Worm (Caenorhabditis elegans) whole organism, L1 larva: ENCODE results near the gene F45D3.4.

Experiments
- C04F5.9 ChIP-seq: sonication (generic microtip); optimal IDR thresholded peaks from 2 replicates; lab custom pipeline; 2016; ENCODE audit warnings: missing genetic modification characterization, missing compliant biosample characterization
- F16B12.6 ChIP-seq: fragments of 150-350 bp; optimal IDR thresholded peaks from 2 replicates; lab custom pipeline; 2014; ENCODE audit warnings: missing biosample characterization, missing genetic modification characterization
- alr-1 ChIP-seq: fragments of 200-800 bp; sonication (Bioruptor generic); optimal IDR thresholded peaks from 2 replicates; lab custom pipeline; 2018; ENCODE audit warnings: borderline replicate concordance, mild to moderate bottlenecking, missing genetic modification characterization, missing compliant biosample characterization
- ama-1 ChIP-seq: fragments of 150-350 bp; optimal IDR thresholded peaks from 2 replicates; lab custom pipeline; 2014
- blmp-1 ChIP-seq: fragments of 150-350 bp; optimal IDR thresholded peaks from 2 replicates; lab custom pipeline; 2014; ENCODE audit warnings: missing biosample characterization, missing genetic modification characterization
- ceh-8 ChIP-seq: fragments of 200-800 bp; sonication (Bioruptor generic); optimal IDR thresholded peaks from 2 replicates; lab custom pipeline; 2018; ENCODE audit warnings: mild to moderate bottlenecking, missing genetic modification characterization, moderate library complexity, missing compliant biosample characterization
- ceh-88 ChIP-seq: fragments of 200-800 bp; sonication (Bioruptor generic); IDR thresholded peaks from 2 replicates; pipeline ENCODE4 v1.3.6; 2022; ENCODE audit warnings: missing genetic modification characterization, missing compliant biosample characterization
- ceh-90 ChIP-seq: sonication (generic microtip); optimal IDR thresholded peaks from 2 replicates; lab custom pipeline; 2016; ENCODE audit warnings: missing genetic modification characterization, missing compliant biosample characterization
- ces-1 ChIP-seq: fragments of 150-350 bp; optimal IDR thresholded peaks from 2 replicates; lab custom pipeline; 2014; ENCODE audit warnings: missing biosample characterization, missing genetic modification reagents, missing genetic modification characterization
- efl-1 ChIP-seq, 4 experiments: fragments of 150-350 bp; optimal IDR thresholded peaks in 3 of 4; peaks in 1 of 4; 1 replicate in 1 of 4; 2 replicates in 3 of 4; lab custom pipeline; 2014; ENCODE audit warnings: missing biosample characterization in 2 of 4, missing genetic modification characterization in 2 of 4, missing genetic modification reagents in 2 of 4
- egl-13 ChIP-seq: sonication (generic microtip); optimal IDR thresholded peaks from 2 replicates; lab custom pipeline; 2016; ENCODE audit warnings: missing genotype, missing genetic modification reagents, missing genetic modification characterization, missing compliant biosample characterization
- elt-3 ChIP-seq, 6 experiments: fragments of 150-350 bp in 1 of 6; sonication (generic microtip); optimal IDR thresholded peaks; 2 replicates each; lab custom pipeline; 2017 to 2018; ENCODE audit warnings: missing biosample characterization in 6 of 6, missing genetic modification characterization in 6 of 6, inconsistent platforms in 1 of 6
- ets-5 ChIP-seq: fragments of 200-800 bp; sonication (Bioruptor generic); IDR thresholded peaks from 2 replicates; pipeline ENCODE4 v1.3.6; 2022; ENCODE audit warnings: missing genetic modification characterization, missing compliant biosample characterization
- fkh-4 ChIP-seq: sonication (generic microtip); optimal IDR thresholded peaks from 2 replicates; lab custom pipeline; 2016; ENCODE audit warnings: missing compliant biosample characterization, missing genetic modification characterization, borderline replicate concordance
- fkh-8 ChIP-seq: sonication (generic microtip); optimal IDR thresholded peaks from 2 replicates; lab custom pipeline; 2016; ENCODE audit warnings: mild to moderate bottlenecking, missing genetic modification characterization, missing compliant biosample characterization
- grh-1 ChIP-seq: fragments of 200-800 bp; sonication (Bioruptor generic); IDR thresholded peaks from 2 replicates; pipeline ENCODE4 v1.3.6; 2022; ENCODE audit warnings: missing genetic modification reagents, missing genetic modification characterization, missing compliant biosample characterization
- hlh-4 ChIP-seq: sonication (generic microtip); optimal IDR thresholded peaks from 2 replicates; lab custom pipeline; 2016; ENCODE audit warnings: mild to moderate bottlenecking, missing genetic modification characterization, missing compliant biosample characterization
- hpl-2 ChIP-seq: fragments of 150-350 bp; optimal IDR thresholded peaks from 2 replicates; lab custom pipeline; 2014; ENCODE audit warnings: missing biosample characterization, missing genetic modification reagents, missing genetic modification characterization
- isw-1 ChIP-seq: fragments of 200-800 bp; sonication (Bioruptor generic); IDR thresholded peaks from 2 replicates; pipeline ENCODE4 v1.3.6; 2022; ENCODE audit warnings: missing genetic modification characterization, missing compliant biosample characterization
- jun-1 ChIP-seq: fragments of 150-350 bp; optimal IDR thresholded peaks from 2 replicates; lab custom pipeline; 2014; ENCODE audit warnings: missing biosample characterization, missing genetic modification reagents, missing genetic modification characterization
- lin-13 ChIP-seq: fragments of 150-350 bp; optimal IDR thresholded peaks from 2 replicates; lab custom pipeline; 2014; ENCODE audit warnings: missing biosample characterization, missing genetic modification reagents, missing genetic modification characterization
- lin-14 ChIP-seq: fragments of 200-800 bp; sonication (Bioruptor generic); optimal IDR thresholded peaks from 2 replicates; lab custom pipeline; 2018; ENCODE audit warnings: mild to moderate bottlenecking, missing genetic modification characterization, moderate library complexity, missing compliant biosample characterization
- lin-15B ChIP-seq: fragments of 150-350 bp; sonication (generic microtip); optimal IDR thresholded peaks from 3 replicates; lab custom pipeline; 2014; ENCODE audit warnings: missing biosample characterization, missing genetic modification characterization
- lir-3 ChIP-seq: sonication (generic microtip); optimal IDR thresholded peaks from 2 replicates; lab custom pipeline; 2016; ENCODE audit warnings: mild to moderate bottlenecking, missing genetic modification characterization, moderate library complexity, missing compliant biosample characterization; ENCODE audit not compliant: poor library complexity
- nhr-11 ChIP-seq: fragments of 150-350 bp; optimal IDR thresholded peaks from 2 replicates; lab custom pipeline; 2014; ENCODE audit warnings: missing biosample characterization, missing genetic modification characterization
- nhr-19 ChIP-seq: fragments of 200-800 bp; sonication (Bioruptor generic); conservative IDR thresholded peaks from 2 replicates; pipeline ENCODE4 v1.3.6; 2022; ENCODE audit warnings: missing genetic modification characterization, missing compliant biosample characterization
- nhr-237 ChIP-seq: fragments of 150-350 bp; optimal IDR thresholded peaks from 2 replicates; lab custom pipeline; 2014; ENCODE audit warnings: missing biosample characterization, missing genetic modification characterization
- nhr-47 ChIP-seq: sonication (generic microtip); optimal IDR thresholded peaks from 2 replicates; lab custom pipeline; 2016; ENCODE audit warnings: mild to moderate bottlenecking, missing genetic modification characterization, moderate library complexity, missing compliant biosample characterization
- nhr-76 ChIP-seq: sonication (generic microtip); optimal IDR thresholded peaks from 2 replicates; lab custom pipeline; 2017; ENCODE audit warnings: missing biosample characterization, missing genetic modification characterization
- nhr-84 ChIP-seq: sonication (generic microtip); optimal IDR thresholded peaks from 2 replicates; lab custom pipeline; 2017; ENCODE audit warnings: missing biosample characterization, missing genetic modification characterization
- nhr-90 ChIP-seq: sonication (generic microtip); optimal IDR thresholded peaks from 2 replicates; lab custom pipeline; 2016; ENCODE audit warnings: mild to moderate bottlenecking, missing genetic modification characterization, missing compliant biosample characterization; ENCODE audit not compliant: poor library complexity
- pag-3 ChIP-seq: sonication (generic microtip); optimal IDR thresholded peaks from 2 replicates; lab custom pipeline; 2017; ENCODE audit warnings: missing genetic modification characterization, mild to moderate bottlenecking, missing compliant biosample characterization, antibody characterized with exemption, borderline replicate concordance; ENCODE audit not compliant: insufficient read depth
- pax-3 ChIP-seq: fragments of 200-800 bp; sonication (Bioruptor generic); optimal IDR thresholded peaks from 2 replicates; lab custom pipeline; 2018; ENCODE audit warnings: mild to moderate bottlenecking, missing genetic modification characterization, moderate library complexity, missing compliant biosample characterization
- skn-1 ChIP-seq: fragments of 150-350 bp; optimal IDR thresholded peaks from 2 replicates; lab custom pipeline; 2014; ENCODE audit warnings: missing biosample characterization, missing genetic modification characterization
- snpc-4 ChIP-seq: fragments of 150-350 bp; optimal IDR thresholded peaks from 2 replicates; lab custom pipeline; 2014; ENCODE audit warnings: missing biosample characterization, missing genetic modification characterization
- sptf-1 ChIP-seq: fragments of 150-350 bp; optimal IDR thresholded peaks from 2 replicates; lab custom pipeline; 2014; ENCODE audit warnings: missing biosample characterization, missing genetic modification characterization
- tlp-1 ChIP-seq: fragments of 150-350 bp; optimal IDR thresholded peaks from 2 replicates; lab custom pipeline; 2014; ENCODE audit warnings: missing biosample characterization, missing genetic modification characterization
- unc-130 ChIP-seq: fragments of 150-350 bp; optimal IDR thresholded peaks from 2 replicates; lab custom pipeline; 2017; ENCODE audit warnings: missing biosample characterization, missing genetic modification characterization, inconsistent platforms
- unc-62 ChIP-seq: fragments of 150-350 bp; optimal IDR thresholded peaks from 2 replicates; lab custom pipeline; 2014; ENCODE audit warnings: missing biosample characterization, missing genetic modification reagents, missing genetic modification characterization
- unc-98 ChIP-seq: fragments of 200-800 bp; sonication (Bioruptor generic); IDR thresholded peaks from 2 replicates; pipeline ENCODE4 v1.3.6; 2022; ENCODE audit warnings: missing genetic modification characterization, missing compliant biosample characterization
- vab-15 ChIP-seq: sonication (generic microtip); optimal IDR thresholded peaks from 2 replicates; lab custom pipeline; 2017; ENCODE audit warnings: missing genotype, mild to moderate bottlenecking, missing genetic modification characterization, missing compliant biosample characterization
- ztf-11 ChIP-seq, 2 experiments: sonication (generic microtip); optimal IDR thresholded peaks; 2 replicates each; lab custom pipeline; 2016 to 2017; ENCODE audit warnings: missing genetic modification characterization in 2 of 2, missing biosample characterization in 1 of 2, missing compliant biosample characterization in 1 of 2

F45D3.4 gene

ce11 chrV:12551638-12552478 lies 1.1 kb downstream of the F45D3.4 start (continued):
- TF ChIP-seq lin-13 (GFP tag; lab: Kevin White, UChicago) (no peak), egl-13 (no peak), nhr-90 (peak; percentile 49), pag-3 (tag; lab: Kevin White, UChicago) (no peak), nhr-47 (tag; lab: Kevin White, UChicago) (peak; percentile 31), nhr-19 (GFP tag; lab: Robert Waterston, UW) (peak; percentile 35), hlh-4 (tag; lab: Kevin White, UChicago) (no peak), nhr-11 (tag; lab: Kevin White, UChicago) (no peak), lir-3 (no peak), pax-3 (tag; lab: Kevin White, UChicago) (peak; percentile 55), fkh-4 (tag; lab: Kevin White, UChicago) (no peak), blmp-1 (peak; percentile 40), ceh-8 (GFP tag; lab: Kevin White, UChicago) (no peak), ama-1 (lab: Kevin White, UChicago) (peak; percentile 92), ets-5 (no peak), tlp-1 (tag; lab: Kevin White, UChicago) (no peak), nhr-237 (tag; lab: Kevin White, UChicago) (no peak), snpc-4 (tag; lab: Kevin White, UChicago) (no peak), nhr-76 (tag; lab: Kevin White, UChicago) (no peak), fkh-8 (tag; lab: Kevin White, UChicago) (no peak), grh-1 (GFP tag; lab: Robert Waterston, UW) (peak; percentile 63; the same call in 1 of the 2 replicates), F16B12.6 (tag; lab: Kevin White, UChicago) (no peak), ztf-11 (tag; optimal IDR thresholded peaks at IDR 0.05; lab: Kevin White, UChicago) (no peak), ces-1 (GFP tag; lab: Kevin White, UChicago) (no peak), hpl-2 (GFP tag; lab: Kevin White, UChicago) (no peak), unc-98 (GFP tag; lab: Robert Waterston, UW) (no peak), ceh-88 (GFP tag; lab: Robert Waterston, UW) (no peak), efl-1 (optimal IDR thresholded peaks at IDR 0.05; lab: Kevin White, UChicago) (no peak), efl-1 (GFP tag; optimal IDR thresholded peaks at IDR 0.05 in 1 of 2; lab: Kevin White, UChicago) (peak in 1 of 2 experiments; percentile 91), vab-15 (tag; lab: Kevin White, UChicago) (no peak), ceh-90 (no peak), jun-1 (peak; percentile 31), elt-3 (tag; optimal IDR thresholded peaks at IDR 0.05; lab: Kevin White, UChicago) (peak in 5 of 6 experiments; percentile 34 to 72 (median 55)), isw-1 (GFP tag; lab: Robert Waterston, UW) (no peak), C04F5.9 (no peak), lin-14 (peak; percentile 37), sptf-1 (tag; lab: Kevin White, UChicago) (no peak), nhr-84 (no peak), unc-62 (GFP tag; lab: Kevin White, UChicago) (no peak), alr-1 (tag; lab: Kevin White, UChicago) (no peak), lin-15B (tag; lab: Kevin White, UChicago) (no peak), unc-130 (tag; lab: Kevin White, UChicago) (peak; percentile 85), skn-1 (tag; lab: Kevin White, UChicago) (no peak)
